Worm (Caenorhabditis elegans) whole organism, midembryonic: Measurements from ENCODE around the gene C34D10.5.

Experiments used
- T22C8.4 ChIP-seq: fragments of 200-800 bp; sonication (Bioruptor generic); IDR thresholded peaks from 2 replicates; pipeline ENCODE4 v1.3.6; 2022; ENCODE audit warnings: missing genetic modification characterization, missing compliant biosample characterization
- cog-1 ChIP-seq: sonication (generic microtip); optimal IDR thresholded peaks from 2 replicates; lab custom pipeline; 2016; ENCODE audit warnings: missing genetic modification characterization, missing compliant biosample characterization
- flt-1 ChIP-seq: fragments of 200-800 bp; sonication (Bioruptor generic); IDR thresholded peaks from 2 replicates; pipeline ENCODE4 v1.3.6; 2022; ENCODE audit warnings: missing genetic modification characterization, missing compliant biosample characterization
- klf-2 ChIP-seq: fragments of 200-800 bp; sonication (Bioruptor generic); conservative IDR thresholded peaks from 2 replicates; pipeline ENCODE4 v1.3.6; 2022; ENCODE audit warnings: missing genetic modification reagents, missing genetic modification characterization, missing compliant biosample characterization
- med-1 ChIP-seq: sonication (generic microtip); optimal IDR thresholded peaks from 2 replicates; lab custom pipeline; 2017; ENCODE audit warnings: missing genetic modification characterization, mild to moderate bottlenecking, missing compliant biosample characterization, antibody characterized with exemption, missing genetic modification reagents; ENCODE audit not compliant: insufficient read depth
- ref-1 ChIP-seq: fragments of 200-800 bp; sonication (Bioruptor generic); conservative IDR thresholded peaks from 2 replicates; pipeline ENCODE4 v1.3.6; 2022; ENCODE audit warnings: missing genetic modification reagents, missing genetic modification characterization, missing compliant biosample characterization
- tab-1 ChIP-seq: fragments of 200-800 bp; sonication (Bioruptor generic); IDR thresholded peaks from 2 replicates; pipeline ENCODE4 v1.3.6; 2022; ENCODE audit warnings: missing genetic modification characterization, missing compliant biosample characterization
- ztf-23 ChIP-seq: fragments of 200-800 bp; sonication (Bioruptor generic); IDR thresholded peaks from 2 replicates; pipeline ENCODE4 v1.3.6; 2022; ENCODE audit warnings: missing genetic modification reagents, missing genetic modification characterization, missing compliant biosample characterization
- ztf-29 ChIP-seq: fragments of 200-800 bp; sonication (Bioruptor generic); IDR thresholded peaks from 2 replicates; pipeline ENCODE4 v1.3.6; 2022; ENCODE audit warnings: missing genetic modification reagents, missing genetic modification characterization, missing compliant biosample characterization

Gene C34D10.5

ce11 chrX:8017759-8018158, at the start of gene C34D10.5:
C34D10.5 (plus strand) TSS chrX:8018027.
- TF ChIP-seq ztf-29 (GFP tag; lab: Robert Waterston, UW) (no peak), ref-1 (GFP tag; lab: Robert Waterston, UW) (no peak), tab-1 (no peak), cog-1 (tag; lab: Kevin White, UChicago) (no peak), klf-2 (GFP tag; lab: Robert Waterston, UW) (no peak), ztf-23 (GFP tag; lab: Robert Waterston, UW) (no peak), T22C8.4 (GFP tag; lab: Robert Waterston, UW) (no peak), med-1 (GFP tag; lab: Kevin White, UChicago) (no peak), flt-1 (GFP tag; lab: Robert Waterston, UW) (no peak)

- no peak for TF ChIP-seq ztf-23 (GFP tag; lab: Robert Waterston, UW)
- no peak for TF ChIP-seq tab-1
- TF ChIP-seq cog-1 (tag; lab: Kevin White, UChicago), result no peak
- no peak for TF ChIP-seq ztf-29 (GFP tag; lab: Robert Waterston, UW)
- no peak for TF ChIP-seq ref-1 (GFP tag; lab: Robert Waterston, UW)
- TF ChIP-seq flt-1 (GFP tag; lab: Robert Waterston, UW), result no peak
- no peak for TF ChIP-seq T22C8.4 (GFP tag; lab: Robert Waterston, UW)
- no peak for TF ChIP-seq klf-2 (GFP tag; lab: Robert Waterston, UW)
- TF ChIP-seq med-1 (GFP tag; lab: Kevin White, UChicago), result no peak
These were observed 49.3 kb upstream of the C34D10.5 start for ce11 chrX:7968537-7968936.

ce11 chrX:7975741-7976140, 42.1 kb upstream of the C34D10.5 start:
- TF ChIP-seq klf-2 (GFP tag; lab: Robert Waterston, UW) (no peak), ztf-23 (GFP tag; lab: Robert Waterston, UW) (no peak), ref-1 (GFP tag; lab: Robert Waterston, UW) (no peak), flt-1 (GFP tag; lab: Robert Waterston, UW) (no peak), tab-1 (no peak), med-1 (GFP tag; lab: Kevin White, UChicago) (no peak), T22C8.4 (GFP tag; lab: Robert Waterston, UW) (no peak), ztf-29 (GFP tag; lab: Robert Waterston, UW) (no peak), cog-1 (tag; lab: Kevin White, UChicago) (no peak)

ce11 chrX:7976400-7976799, 41.4 kb upstream of the C34D10.5 start, which contains the start of gene F45E1.5:
F45E1.5 (plus strand) TSS chrX:7976700.
- TF ChIP-seq med-1 (GFP tag; lab: Kevin White, UChicago) (no peak), ref-1 (GFP tag; lab: Robert Waterston, UW) (no peak), ztf-29 (GFP tag; lab: Robert Waterston, UW) (no peak), flt-1 (GFP tag; lab: Robert Waterston, UW) (no peak), T22C8.4 (GFP tag; lab: Robert Waterston, UW) (no peak), cog-1 (tag; lab: Kevin White, UChicago) (no peak), ztf-23 (GFP tag; lab: Robert Waterston, UW) (no peak), klf-2 (GFP tag; lab: Robert Waterston, UW) (no peak)

- TF ChIP-seq med-1 (GFP tag; lab: Kevin White, UChicago), result no peak
- TF ChIP-seq ztf-29 (GFP tag; lab: Robert Waterston, UW), result no peak
- TF ChIP-seq tab-1, result no peak
- TF ChIP-seq T22C8.4 (GFP tag; lab: Robert Waterston, UW), result no peak
- TF ChIP-seq klf-2 (GFP tag; lab: Robert Waterston, UW), result no peak
- TF ChIP-seq ref-1 (GFP tag; lab: Robert Waterston, UW), result no peak
- no peak for TF ChIP-seq ztf-23 (GFP tag; lab: Robert Waterston, UW)
- no peak for TF ChIP-seq flt-1 (GFP tag; lab: Robert Waterston, UW)
- TF ChIP-seq cog-1 (tag; lab: Kevin White, UChicago), result no peak
These were observed 40.4 kb upstream of the C34D10.5 start for ce11 chrX:7977452-7977851.

- TF ChIP-seq ztf-23 (GFP tag; lab: Robert Waterston, UW), result no peak
These were observed 35.8 kb upstream of the C34D10.5 start, which contains the start of gene his-71 for ce11 chrX:7982047-7982446. his-71 (minus strand) TSS chrX:7982070.

- TF ChIP-seq med-1 (GFP tag; lab: Kevin White, UChicago) (no peak), ztf-29 (GFP tag; lab: Robert Waterston, UW) (no peak), tab-1 (no peak), cog-1 (tag; lab: Kevin White, UChicago) (no peak), ref-1 (GFP tag; lab: Robert Waterston, UW) (no peak), T22C8.4 (GFP tag; lab: Robert Waterston, UW) (no peak), ztf-23 (GFP tag; lab: Robert Waterston, UW) (no peak), flt-1 (GFP tag; lab: Robert Waterston, UW) (no peak)
These were observed 33.1 kb upstream of the C34D10.5 start for ce11 chrX:7984742-7985141.

- TF ChIP-seq klf-2 (GFP tag; lab: Robert Waterston, UW) (no peak), med-1 (GFP tag; lab: Kevin White, UChicago) (no peak), ref-1 (GFP tag; lab: Robert Waterston, UW) (no peak), tab-1 (no peak), cog-1 (tag; lab: Kevin White, UChicago) (no peak), T22C8.4 (GFP tag; lab: Robert Waterston, UW) (no peak), ztf-29 (GFP tag; lab: Robert Waterston, UW) (no peak), ztf-23 (GFP tag; lab: Robert Waterston, UW) (no peak), flt-1 (GFP tag; lab: Robert Waterston, UW) (no peak)
These were observed 32.3 kb upstream of the C34D10.5 start, which contains the start of gene F45E1.4 for ce11 chrX:7985495-7986029. F45E1.4 (plus strand) TSS chrX:7985979.

- TF ChIP-seq ztf-23 (GFP tag; lab: Robert Waterston, UW) (no peak), tab-1 (no peak)
These were observed 30.9 kb upstream of the C34D10.5 start for ce11 chrX:7986892-7987291.
